Worm (Caenorhabditis elegans) whole organism, early embryonic: ENCODE measurements around the gene hpa-1.

Source experiments
- B0310.2 ChIP-seq: sonication (generic microtip); optimal IDR thresholded peaks from 2 replicates; lab custom pipeline; 2016; ENCODE audit warnings: mild to moderate bottlenecking, missing genetic modification characterization, missing compliant biosample characterization
- F13C5.2 ChIP-seq: sonication (generic microtip); optimal IDR thresholded peaks from 2 replicates; lab custom pipeline; 2017; ENCODE audit warnings: mild to moderate bottlenecking, missing genetic modification characterization, inconsistent platforms, missing compliant biosample characterization
- aly-1 ChIP-seq: sonication (generic microtip); optimal IDR thresholded peaks from 2 replicates; lab custom pipeline; 2016; ENCODE audit warnings: missing genetic modification characterization, missing compliant biosample characterization
- ama-1 ChIP-seq: fragments of 150-350 bp; optimal IDR thresholded peaks from 2 replicates; lab custom pipeline; 2014
- ceh-36 ChIP-seq: sonication (generic microtip); optimal IDR thresholded peaks from 2 replicates; lab custom pipeline; 2016; ENCODE audit warnings: missing genetic modification characterization, inconsistent platforms, missing compliant biosample characterization
- ets-7 ChIP-seq: sonication (generic microtip); optimal IDR thresholded peaks from 2 replicates; lab custom pipeline; 2016; ENCODE audit warnings: missing genotype, missing genetic modification characterization, missing compliant biosample characterization
- flt-1 ChIP-seq: fragments of 200-800 bp; sonication (Bioruptor generic); IDR thresholded peaks from 2 replicates; pipeline ENCODE4 v1.3.6; 2022; ENCODE audit warnings: missing genetic modification characterization, missing compliant biosample characterization
- hmg-4 ChIP-seq: fragments of 200-800 bp; sonication (Bioruptor generic); optimal IDR thresholded peaks from 2 replicates; lab custom pipeline; 2018; ENCODE audit warnings: mild to moderate bottlenecking, missing genetic modification characterization, missing compliant biosample characterization
- hnd-1 ChIP-seq: sonication (generic microtip); optimal IDR thresholded peaks from 2 replicates; lab custom pipeline; 2016; ENCODE audit warnings: missing genetic modification characterization, missing compliant biosample characterization
- scrt-1 ChIP-seq: fragments of 200-800 bp; sonication (Bioruptor generic); IDR thresholded peaks from 2 replicates; pipeline ENCODE4 v1.3.6; 2022; ENCODE audit warnings: missing genetic modification characterization, missing compliant biosample characterization
- sea-1 ChIP-seq: fragments of 200-800 bp; sonication (Bioruptor generic); conservative IDR thresholded peaks from 2 replicates; pipeline ENCODE4 v1.3.6; 2022; ENCODE audit warnings: missing genetic modification characterization, missing compliant biosample characterization
- tbx-11 ChIP-seq: fragments of 200-800 bp; sonication (Bioruptor generic); IDR thresholded peaks from 2 replicates; pipeline ENCODE4 v1.3.6; 2022; ENCODE audit warnings: missing genetic modification characterization, missing compliant biosample characterization
- tbx-37 ChIP-seq: fragments of 200-800 bp; sonication (Bioruptor generic); conservative IDR thresholded peaks from 2 replicates; pipeline ENCODE4 v1.3.6; 2022; ENCODE audit warnings: missing genetic modification reagents, missing genetic modification characterization, missing compliant biosample characterization
- tra-4 ChIP-seq: sonication (generic microtip); optimal IDR thresholded peaks from 2 replicates; lab custom pipeline; 2017; ENCODE audit warnings: missing genetic modification characterization, missing compliant biosample characterization

hpa-1 gene

DNA sequence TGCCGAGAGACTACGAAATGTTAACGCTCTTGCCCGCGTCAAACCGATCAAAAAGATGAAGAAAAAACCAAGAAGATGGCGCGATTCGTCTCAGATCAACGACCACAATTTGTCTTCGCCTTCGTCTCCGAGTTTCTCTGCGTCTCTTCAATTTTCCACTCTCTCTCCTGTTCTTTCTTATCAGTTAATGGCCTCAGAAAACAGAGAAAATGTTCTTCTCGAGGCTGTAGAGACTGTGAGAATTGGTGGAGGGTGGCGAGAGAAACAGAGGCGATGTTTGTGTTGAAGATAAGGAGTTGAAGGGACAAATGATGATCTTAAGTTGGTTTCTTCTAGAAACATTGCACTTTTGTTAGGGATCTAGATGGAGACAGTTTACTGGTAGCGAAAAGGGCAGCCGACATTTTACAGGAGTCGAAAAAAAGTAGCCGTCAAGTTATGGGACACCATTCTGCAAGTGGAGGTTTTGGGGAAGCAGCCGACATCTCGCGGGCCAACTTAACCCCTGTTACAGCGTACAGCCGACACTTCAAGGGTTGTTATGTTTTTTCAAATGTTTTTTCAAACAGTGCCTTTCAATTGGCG, 51.9 kb downstream of the hpa-1 start:
- TF ChIP-seq hmg-4 (GFP tag; lab: Kevin White, UChicago) (no peak), tra-4 (tag; lab: Kevin White, UChicago) (no peak), tbx-37 (no peak), tbx-11 (GFP tag; lab: Robert Waterston, UW) (no peak), B0310.2 (no peak), ets-7 (tag; lab: Kevin White, UChicago) (no peak), ama-1 (lab: Kevin White, UChicago) (no peak), scrt-1 (GFP tag; lab: Robert Waterston, UW) (no peak), sea-1 (GFP tag; lab: Robert Waterston, UW) (no peak), aly-1 (tag; lab: Kevin White, UChicago) (no peak), hnd-1 (tag; lab: Kevin White, UChicago) (no peak), F13C5.2 (tag; lab: Kevin White, UChicago) (no peak), flt-1 (GFP tag; lab: Robert Waterston, UW) (no peak), ceh-36 (tag; lab: Kevin White, UChicago) (no peak)
